Fruit fly (Drosophila melanogaster) whole organism, embryonic: Measurements from ENCODE around the gene CG6290.
A peak's percentile ranks its signal among the peaks of the same experiment; 100 is the strongest.

ENCODE experiments used
- CG10321 ChIP-seq: fragments of 200-800 bp; sonication (Bioruptor generic); IDR thresholded peaks from 2 replicates; pipeline ENCODE4 v1.3.6; 2022; ENCODE audit warnings: missing biosample characterization, missing genetic modification characterization
- CG18619 ChIP-seq: fragments of 200-800 bp; sonication (Bioruptor generic); optimal IDR thresholded peaks from 3 replicates; lab custom pipeline; 2017; ENCODE audit warnings: missing biosample characterization, mild to moderate bottlenecking, missing genetic modification characterization
- CG7357 ChIP-seq: fragments of 200-800 bp; sonication (Bioruptor generic); IDR thresholded peaks from 3 replicates; pipeline ENCODE4 v1.3.6; 2022; ENCODE audit warnings: missing biosample characterization, missing genetic modification characterization
- CG8281 ChIP-seq: fragments of 200-800 bp; sonication (Bioruptor generic); optimal IDR thresholded peaks from 2 replicates; lab custom pipeline; 2018; ENCODE audit warnings: missing biosample characterization, mild to moderate bottlenecking, missing genetic modification characterization, moderate library complexity
- CG9215 ChIP-seq: fragments of 200-800 bp; sonication (Bioruptor generic); IDR thresholded peaks from 2 replicates; pipeline ENCODE4 v1.3.6; 2022; ENCODE audit warnings: missing biosample characterization, missing genetic modification characterization
- CHES-1-like ChIP-seq: fragments of 200-800 bp; sonication (Bioruptor generic); optimal IDR thresholded peaks from 2 replicates; lab custom pipeline; 2016; ENCODE audit warnings: missing biosample characterization, missing genetic modification characterization
- Dad ChIP-seq: fragments of 200-800 bp; sonication (Bioruptor generic); optimal IDR thresholded peaks from 3 replicates; lab custom pipeline; 2016; ENCODE audit warnings: missing biosample characterization, missing genetic modification characterization
- Ets65A ChIP-seq: fragments of 200-800 bp; sonication (Bioruptor generic); peaks from one replicate; lab custom pipeline; 2016; ENCODE audit warnings: missing biosample characterization, missing genetic modification characterization
- YL-1 ChIP-seq: fragments of 200-800 bp; sonication (Bioruptor generic); optimal IDR thresholded peaks from 3 replicates; lab custom pipeline; 2017; ENCODE audit warnings: missing biosample characterization, mild to moderate bottlenecking, missing genetic modification characterization
- esg ChIP-seq: fragments of 200-800 bp; sonication (Bioruptor generic); conservative IDR thresholded peaks from 2 replicates; pipeline ENCODE4 v1.3.6; 2022; ENCODE audit warnings: missing biosample characterization, missing genetic modification characterization
- scrt ChIP-seq: fragments of 200-800 bp; sonication (Bioruptor generic); optimal IDR thresholded peaks from 2 replicates; lab custom pipeline; 2018; ENCODE audit warnings: missing biosample characterization, mild to moderate bottlenecking, missing genetic modification characterization, moderate library complexity
- sna ChIP-seq: fragments of 200-800 bp; sonication (Bioruptor generic); IDR thresholded peaks from 2 replicates; pipeline ENCODE4 v1.3.6; 2022; ENCODE audit warnings: missing biosample characterization, missing genetic modification characterization; ENCODE audit not compliant: partially characterized antibody
- zen2 ChIP-seq: fragments of 200-800 bp; sonication (Bioruptor generic); IDR thresholded peaks from 3 replicates; pipeline ENCODE4 v1.3.6; 2022; ENCODE audit warnings: missing biosample characterization, missing genetic modification characterization; ENCODE audit not compliant: partially characterized antibody

DNA sequence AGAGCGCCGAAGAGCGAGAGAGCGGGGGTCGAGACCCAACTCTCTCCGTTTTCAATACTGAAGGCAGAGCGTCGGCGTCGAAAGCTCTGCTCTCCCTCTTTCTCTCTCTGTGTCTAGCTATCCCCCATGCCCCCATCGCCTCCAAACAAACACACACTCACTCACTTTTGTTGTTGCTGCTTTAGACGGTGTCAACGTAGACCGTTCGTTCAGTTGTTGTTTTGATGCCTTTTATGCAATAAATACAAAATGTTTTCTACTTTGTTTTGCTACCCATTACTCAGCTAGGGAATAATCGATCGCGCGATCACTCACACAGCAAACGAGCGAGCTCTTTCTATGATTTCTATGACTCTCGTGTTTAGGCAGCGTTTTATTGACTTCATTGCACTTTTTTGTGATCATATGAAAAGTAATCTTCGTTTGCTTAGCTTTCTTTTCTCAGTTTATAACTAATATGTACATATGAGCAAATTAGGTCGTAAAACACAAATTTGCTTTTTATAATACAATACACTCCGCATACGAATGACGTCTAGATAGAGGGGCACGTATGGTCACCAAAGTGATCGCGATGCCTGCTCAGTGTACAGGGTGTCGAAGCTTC lies 32.6 kb upstream of the CG6290 start:
- TF ChIP-seq Ets65A (GFP tag; lab: Kevin White, UChicago) (peak; percentile 90), esg (no peak), scrt (GFP tag; lab: Kevin White, UChicago) (no peak), CG7357 (GFP tag; lab: Robert Waterston, UW) (no peak), zen2 (GFP tag; lab: Robert Waterston, UW) (peak; percentile 76; the same call in 2 of the 3 replicates), YL-1 (no peak), sna (GFP tag; lab: Robert Waterston, UW) (peak; percentile 46; the same call in 1 of the 2 replicates), CG8281 (no peak), CG10321 (no peak), Dad (peak; percentile 19), CHES-1-like (peak; percentile 11), CG18619 (peak; percentile 49), CG9215 (GFP tag; lab: Robert Waterston, UW) (no peak)
